Fruit fly (Drosophila melanogaster) whole organism, embryonic: ENCODE data around the gene CG15040.

Source experiments
- ATbp ChIP-seq: fragments of 200-800 bp; sonication (Bioruptor generic); optimal IDR thresholded peaks from 2 replicates; lab custom pipeline; 2017; ENCODE audit warnings: missing biosample characterization, mild to moderate bottlenecking, missing genetic modification characterization, missing genetic modification reagents
- Ada2b ChIP-seq: fragments of 200-800 bp; sonication (Bioruptor generic); IDR thresholded peaks from 2 replicates; pipeline ENCODE4 v1.3.6; 2022; ENCODE audit warnings: missing biosample characterization, missing genetic modification characterization
- CG12155 ChIP-seq: fragments of 200-800 bp; sonication (Bioruptor generic); optimal IDR thresholded peaks from 3 replicates; lab custom pipeline; 2016; ENCODE audit warnings: missing biosample characterization, missing genetic modification characterization
- CG13424 ChIP-seq: fragments of 200-800 bp; sonication (Bioruptor generic); optimal IDR thresholded peaks from 2 replicates; lab custom pipeline; 2019; ENCODE audit warnings: missing biosample characterization, mild to moderate bottlenecking, missing genetic modification characterization, moderate library complexity
- CG15011 ChIP-seq: fragments of 200-800 bp; sonication (Bioruptor generic); optimal IDR thresholded peaks from 3 replicates; lab custom pipeline; 2018; ENCODE audit warnings: missing biosample characterization, mild to moderate bottlenecking, missing genetic modification characterization
- CG17385 ChIP-seq: fragments of 200-800 bp; sonication (Bioruptor generic); optimal IDR thresholded peaks from 3 replicates; lab custom pipeline; 2018; ENCODE audit warnings: missing biosample characterization, mild to moderate bottlenecking, missing genetic modification characterization
- CG1832 ChIP-seq: fragments of 200-800 bp; sonication (Bioruptor generic); optimal IDR thresholded peaks from 2 replicates; lab custom pipeline; 2017; ENCODE audit warnings: missing biosample characterization, mild to moderate bottlenecking, missing genetic modification characterization, inconsistent platforms
- CG2116 ChIP-seq: fragments of 200-800 bp; sonication (Bioruptor generic); optimal IDR thresholded peaks from 3 replicates; lab custom pipeline; 2018; ENCODE audit warnings: missing biosample characterization, mild to moderate bottlenecking, missing genetic modification characterization
- CG30020 ChIP-seq: fragments of 200-800 bp; optimal IDR thresholded peaks from 2 replicates; lab custom pipeline; 2019; ENCODE audit warnings: missing biosample characterization, mild to moderate bottlenecking, missing genetic modification characterization, moderate library complexity
- CG3065 ChIP-seq: fragments of 200-800 bp; sonication (Bioruptor generic); optimal IDR thresholded peaks from 2 replicates; lab custom pipeline; 2016; ENCODE audit warnings: missing biosample characterization, missing genetic modification characterization
- CG33557 ChIP-seq: fragments of 200-800 bp; sonication (Bioruptor generic); optimal IDR thresholded peaks from 2 replicates; lab custom pipeline; 2019; ENCODE audit warnings: missing biosample characterization, mild to moderate bottlenecking, missing genetic modification characterization, moderate library complexity
- CG4360 ChIP-seq: fragments of 200-800 bp; sonication (Bioruptor generic); IDR thresholded peaks from 2 replicates; pipeline ENCODE4 v1.3.6; 2022; ENCODE audit warnings: missing biosample characterization, missing genetic modification characterization
- CG8281 ChIP-seq: fragments of 200-800 bp; sonication (Bioruptor generic); optimal IDR thresholded peaks from 2 replicates; lab custom pipeline; 2018; ENCODE audit warnings: missing biosample characterization, mild to moderate bottlenecking, missing genetic modification characterization, moderate library complexity
- CG8478 ChIP-seq: fragments of >200 bp; optimal IDR thresholded peaks from 2 replicates; lab custom pipeline; 2018
- CG8765 ChIP-seq: fragments of 200-800 bp; sonication (Bioruptor generic); IDR thresholded peaks from 2 replicates; pipeline ENCODE4 v1.3.6; 2022; ENCODE audit warnings: missing biosample characterization, missing genetic modification characterization
- CG9727 ChIP-seq: fragments of 200-800 bp; sonication (Bioruptor generic); optimal IDR thresholded peaks from 3 replicates; lab custom pipeline; 2017; ENCODE audit warnings: missing biosample characterization, mild to moderate bottlenecking, missing genetic modification characterization
- CTCF ChIP-seq: fragments of 200-800 bp; sonication (Bioruptor generic); optimal IDR thresholded peaks from 2 replicates; lab custom pipeline; 2017; ENCODE audit warnings: missing biosample characterization, mild to moderate bottlenecking, missing genetic modification characterization, moderate library complexity
- Drgx ChIP-seq: fragments of 200-800 bp; sonication (Bioruptor generic); IDR thresholded peaks from 2 replicates; pipeline ENCODE4 v1.3.6; 2022; ENCODE audit warnings: missing biosample characterization, missing genetic modification characterization
- E2f2 ChIP-seq: fragments of 200-800 bp; sonication (Bioruptor generic); IDR thresholded peaks from 2 replicates; pipeline ENCODE4 v1.3.6; 2022; ENCODE audit warnings: missing biosample characterization, missing genetic modification characterization
- Elba2 ChIP-seq: fragments of 200-800 bp; sonication (Bioruptor generic); optimal IDR thresholded peaks from 3 replicates; lab custom pipeline; 2016; ENCODE audit warnings: missing biosample characterization, missing genetic modification characterization
- Fer2 ChIP-seq: fragments of 200-800 bp; sonication (Bioruptor generic); optimal IDR thresholded peaks from 2 replicates; lab custom pipeline; 2018; ENCODE audit warnings: missing biosample characterization, mild to moderate bottlenecking, missing genetic modification characterization, moderate library complexity
- Hr78 ChIP-seq, 2 experiments: fragments of 200-800 bp in 1 of 2; fragments of >200 bp in 1 of 2; sonication (Bioruptor generic) in 1 of 2; optimal IDR thresholded peaks; 2 replicates each; lab custom pipeline; 2017 to 2019; ENCODE audit warnings: missing biosample characterization in 2 of 2, missing genetic modification characterization in 2 of 2, mild to moderate bottlenecking in 1 of 2, moderate library complexity in 1 of 2
- Hsf ChIP-seq: fragments of 200-800 bp; sonication (Bioruptor generic); optimal IDR thresholded peaks from 3 replicates; lab custom pipeline; 2016; ENCODE audit warnings: missing biosample characterization, missing genetic modification characterization
- Med ChIP-seq: fragments of 200-800 bp; sonication (Bioruptor generic); peaks from one replicate; lab custom pipeline; 2016; ENCODE audit warnings: missing biosample characterization, missing genetic modification characterization, mild to moderate bottlenecking, inconsistent platforms, moderate library complexity
- Nf-YB ChIP-seq: fragments of 200-800 bp; sonication (Bioruptor generic); optimal IDR thresholded peaks from 3 replicates; lab custom pipeline; 2019; ENCODE audit warnings: missing biosample characterization, mild to moderate bottlenecking, missing genetic modification characterization, moderate library complexity
- Nf-YC ChIP-seq: fragments of 200-800 bp; optimal IDR thresholded peaks from 3 replicates; lab custom pipeline; 2019; ENCODE audit warnings: missing biosample characterization, mild to moderate bottlenecking, missing genetic modification characterization, moderate library complexity
- Pdp1 ChIP-seq, 2 experiments: fragments of 200-800 bp; sonication (Bioruptor generic); optimal IDR thresholded peaks; 3 replicates each; lab custom pipeline; 2016; ENCODE audit warnings: missing biosample characterization in 2 of 2, missing genetic modification characterization in 2 of 2, mild to moderate bottlenecking in 1 of 2, moderate library complexity in 1 of 2
- ase ChIP-seq: fragments of 200-800 bp; sonication (Bioruptor generic); IDR thresholded peaks from 3 replicates; pipeline ENCODE4 v1.3.6; 2022; ENCODE audit warnings: missing biosample characterization, missing genetic modification characterization
- ato ChIP-seq: fragments of 200-800 bp; sonication (Bioruptor generic); IDR thresholded peaks from 2 replicates; pipeline ENCODE4 v1.3.6; 2022; ENCODE audit warnings: missing biosample characterization, missing genetic modification characterization; ENCODE audit not compliant: partially characterized antibody
- bowl ChIP-seq: fragments of 200-800 bp; sonication (Bioruptor generic); IDR thresholded peaks from 2 replicates; pipeline ENCODE4 v1.3.6; 2022; ENCODE audit warnings: missing biosample characterization, missing genetic modification characterization
- chinmo ChIP-seq: fragments of 200-800 bp; sonication (Bioruptor generic); IDR thresholded peaks from 4 replicates; pipeline ENCODE4 v1.3.6; 2022; ENCODE audit warnings: missing biosample characterization, missing genetic modification characterization; ENCODE audit not compliant: partially characterized antibody
- chm ChIP-seq: fragments of 200-800 bp; sonication (Bioruptor generic); IDR thresholded peaks from 2 replicates; pipeline ENCODE4 v1.3.6; 2022; ENCODE audit warnings: missing biosample characterization, missing genetic modification characterization
- crol ChIP-seq: fragments of 200-800 bp; sonication (Bioruptor generic); IDR thresholded peaks from 2 replicates; pipeline ENCODE4 v1.3.6; 2022; ENCODE audit warnings: missing biosample characterization, missing genetic modification characterization
- crp ChIP-seq, 2 experiments: fragments of 200-800 bp; sonication (Bioruptor generic); optimal IDR thresholded peaks; 2 replicates in 1 of 2; 3 replicates in 1 of 2; lab custom pipeline; 2017; ENCODE audit warnings: missing biosample characterization in 2 of 2, missing genetic modification characterization in 2 of 2, mild to moderate bottlenecking in 1 of 2, moderate library complexity in 1 of 2
- dan ChIP-seq: fragments of 200-800 bp; sonication (Bioruptor generic); IDR thresholded peaks from 2 replicates; pipeline ENCODE4 v1.3.6; 2022; ENCODE audit warnings: missing biosample characterization, missing genetic modification characterization
- danr ChIP-seq: fragments of 200-800 bp; sonication (Bioruptor generic); IDR thresholded peaks from 2 replicates; pipeline ENCODE4 v1.3.6; 2022; ENCODE audit warnings: missing biosample characterization, missing genetic modification characterization
- eve ChIP-seq, 2 experiments: fragments of >200 bp; optimal IDR thresholded peaks; 2 replicates each; lab custom pipeline; 2017; ENCODE audit warnings: missing biosample characterization in 2 of 2, missing genetic modification characterization in 2 of 2
- ind ChIP-seq: fragments of 200-800 bp; sonication (Bioruptor generic); optimal IDR thresholded peaks from 3 replicates; lab custom pipeline; 2016; ENCODE audit warnings: missing biosample characterization, missing genetic modification characterization
- luna ChIP-seq: fragments of 200-800 bp; sonication (Bioruptor generic); optimal IDR thresholded peaks from 2 replicates; lab custom pipeline; 2016; ENCODE audit warnings: missing biosample characterization, missing genetic modification characterization
- prd ChIP-seq, 3 experiments: fragments of >200 bp in 2 of 3; fragments of 200-800 bp in 1 of 3; sonication (Bioruptor generic) in 1 of 3; optimal IDR thresholded peaks in 2 of 3; IDR thresholded peaks in 1 of 3; 2 replicates in 2 of 3; 3 replicates in 1 of 3; pipeline versions ENCODE4 v1.3.6 to Lab custom; 2017 to 2022; ENCODE audit warnings: missing biosample characterization in 1 of 3, missing genetic modification characterization in 1 of 3
- pros ChIP-seq: fragments of 200-800 bp; sonication (Bioruptor generic); optimal IDR thresholded peaks from 3 replicates; lab custom pipeline; 2019; ENCODE audit warnings: missing biosample characterization, mild to moderate bottlenecking, missing genetic modification characterization, moderate library complexity
- sd ChIP-seq: fragments of 200-800 bp; sonication (Bioruptor generic); optimal IDR thresholded peaks from 3 replicates; lab custom pipeline; 2018; ENCODE audit warnings: missing biosample characterization, mild to moderate bottlenecking, missing genetic modification characterization, moderate library complexity
- shn ChIP-seq: fragments of 200-800 bp; sonication (Bioruptor generic); optimal IDR thresholded peaks from 3 replicates; lab custom pipeline; 2016; ENCODE audit warnings: missing biosample characterization, missing genetic modification characterization
- ttk ChIP-seq: fragments of 200-800 bp; sonication (Bioruptor generic); IDR thresholded peaks from 2 replicates; pipeline ENCODE4 v2.1.2; 2022; ENCODE audit warnings: missing biosample characterization, missing genetic modification characterization
- twi ChIP-seq: fragments of 200-800 bp; optimal IDR thresholded peaks from 2 replicates; lab custom pipeline; 2019; ENCODE audit warnings: missing biosample characterization, mild to moderate bottlenecking, missing genetic modification characterization, moderate library complexity
- z ChIP-seq: fragments of 200-800 bp; sonication (Bioruptor generic); IDR thresholded peaks from 3 replicates; pipeline ENCODE4 v1.3.6; 2022; ENCODE audit warnings: missing biosample characterization, missing genetic modification characterization

The CG15040 gene

dm6 chrX:18643057-18643656 is 25.8 kb upstream of the CG15040 start (continued):
- TF ChIP-seq Hr78 (GFP tag; optimal IDR thresholded peaks at IDR 0.05; lab: Kevin White, UChicago) (peak in 1 of 2 experiments; percentile 95), prd (optimal IDR thresholded peaks at IDR 0.05; lab: Kevin White, UChicago) (no peak), prd (GFP tag; IDR thresholded peaks at IDR 0.05; lab: Robert Waterston, UW) (no peak), CG8281 (tag; lab: Kevin White, UChicago) (no peak), dan (GFP tag; lab: Robert Waterston, UW) (no peak), CG3065 (GFP tag; lab: Kevin White, UChicago) (no peak), crp (GFP tag; optimal IDR thresholded peaks at IDR 0.05; lab: Kevin White, UChicago) (no peak), Drgx (no peak), CG8765 (0 out of 2 replicates have a peak, but pooled peaks have one; percentile 17), CG13424 (no peak), twi (tag; lab: Kevin White, UChicago) (peak; percentile 12), eve (GFP tag; optimal IDR thresholded peaks at IDR 0.05; lab: Kevin White, UChicago) (no peak), ase (no peak), Pdp1 (GFP tag; optimal IDR thresholded peaks at IDR 0.05; lab: Kevin White, UChicago) (no peak), shn (GFP tag; lab: Kevin White, UChicago) (no peak), E2f2 (GFP tag; lab: Robert Waterston, UW) (no peak), ttk (no peak), crol (GFP tag; lab: Robert Waterston, UW) (peak; percentile 69), chinmo (0 out of 4 replicates have a peak, but pooled peaks have one; percentile 44), CG9727 (GFP tag; lab: Kevin White, UChicago) (no peak), CG15011 (no peak), CG33557 (GFP tag; lab: Kevin White, UChicago) (no peak), Hsf (no peak), CG30020 (tag; lab: Kevin White, UChicago) (no peak), Fer2 (tag; lab: Kevin White, UChicago) (no peak), Nf-YB (GFP tag; lab: Kevin White, UChicago) (no peak), CG12155 (GFP tag; lab: Kevin White, UChicago) (no peak), ato (GFP tag; lab: Robert Waterston, UW) (no peak), CTCF (GFP tag; lab: Kevin White, UChicago) (no peak), CG2116 (GFP tag; lab: Kevin White, UChicago) (no peak), CG8478 (lab: Kevin White, UChicago) (no peak), luna (GFP tag; lab: Kevin White, UChicago) (no peak)

- TF ChIP-seq CG4360 (GFP tag; lab: Robert Waterston, UW) = peak; percentile 72
- TF ChIP-seq sd (tag; lab: Kevin White, UChicago) = no peak
- no peak for TF ChIP-seq ind
- TF ChIP-seq pros = peak; percentile 40
- peak; percentile 47 for TF ChIP-seq CG17385 (GFP tag; lab: Kevin White, UChicago)
- peak; percentile 21 for TF ChIP-seq Nf-YC (tag; lab: Kevin White, UChicago)
- TF ChIP-seq danr (GFP tag; lab: Robert Waterston, UW) = no peak
- TF ChIP-seq ATbp = no peak
- TF ChIP-seq crol (GFP tag; lab: Robert Waterston, UW) = peak; percentile 91
- TF ChIP-seq Elba2 (GFP tag; lab: Kevin White, UChicago) = no peak
- peak; percentile 49 for TF ChIP-seq Med (GFP tag; lab: Kevin White, UChicago)
- no peak for TF ChIP-seq z (GFP tag; lab: Robert Waterston, UW)
- TF ChIP-seq Ada2b (GFP tag; lab: Robert Waterston, UW) = no peak
- TF ChIP-seq CG1832 (GFP tag; lab: Kevin White, UChicago) = peak; percentile 69
- no peak for TF ChIP-seq bowl
- TF ChIP-seq Hr78 (GFP tag; optimal IDR thresholded peaks at IDR 0.05; lab: Kevin White, UChicago) = peak in 1 of 2 experiments; percentile 76
- no peak for TF ChIP-seq chm (GFP tag; lab: Robert Waterston, UW)
Observed at dm6 chrX:18636275-18636947, 19.0 kb upstream of the CG15040 start.
